Fruit fly (Drosophila melanogaster): ENCODE data around the gene Cpr65Ec.

dm6 chr3L:7104485-7104884 lies 11.5 kb downstream of the Cpr65Ec start:
- TF ChIP-seq bsh (GFP tag; optimal IDR thresholded peaks at IDR 0.05), result no peak
- no peak for TF ChIP-seq H2.0 (GFP tag; IDR thresholded peaks at IDR 0.05)
- no peak for TF ChIP-seq wek (GFP tag; optimal IDR thresholded peaks at IDR 0.05)
- no peak for TF ChIP-seq ken (GFP tag; IDR thresholded peaks at IDR 0.05)
- no peak for TF ChIP-seq CG32772 (GFP tag; IDR thresholded peaks at IDR 0.05)
- no peak for TF ChIP-seq sens (GFP tag)
- TF ChIP-seq D (optimal IDR thresholded peaks at IDR 0.05), result no peak
- no peak for TF ChIP-seq D (GFP tag; optimal IDR thresholded peaks at IDR 0.05)
- TF ChIP-seq pnt (GFP tag; optimal IDR thresholded peaks at IDR 0.05), result no peak
- no peak for TF ChIP-seq gro (GFP tag; optimal IDR thresholded peaks at IDR 0.05)
- TF ChIP-seq ttk (GFP tag; IDR thresholded peaks at IDR 0.05), result no peak

All from whole organism, embryonic.